Worm (Caenorhabditis elegans): ENCODE measurements around the gene cpl-1.
A peak's percentile ranks its signal among the peaks of the same experiment; 100 is the strongest.

Gene cpl-1

ce11 chrV:16620874-16621273, 25.7 kb upstream of the cpl-1 start, which contains the start of gene Y70C5A.3:
TSS of gene Y70C5A.3 (minus strand) at chrV:16620923.
- TF ChIP-seq hmg-20 (GFP tag; IDR thresholded peaks at IDR 0.05) (no peak), ztf-3 (GFP tag; optimal IDR thresholded peaks at IDR 0.05) (no peak), nhr-80 (tag; optimal IDR thresholded peaks at IDR 0.05) (peak; percentile 22), lin-35 (GFP tag; optimal IDR thresholded peaks at IDR 0.05) (no peak), ccch-3 (GFP tag; optimal IDR thresholded peaks at IDR 0.05) (no peak), aptf-3 (GFP tag; IDR thresholded peaks at IDR 0.05) (no peak), fkh-3 (tag; optimal IDR thresholded peaks at IDR 0.05) (no peak)

- TF ChIP-seq nfya-1 (tag; optimal IDR thresholded peaks at IDR 0.05; ENCODE audit: borderline replicate concordance, insufficient read depth) (no peak), F33H1.4 (GFP tag; IDR thresholded peaks at IDR 0.05) (no peak), ztf-28 (GFP tag; IDR thresholded peaks at IDR 0.05) (no peak), Y79H2A.3 (GFP tag; conservative IDR thresholded peaks at IDR 0.05) (no peak), lir-1 (GFP tag; conservative IDR thresholded peaks at IDR 0.05) (no peak), tbx-9 (tag; optimal IDR thresholded peaks at IDR 0.05; ENCODE audit: borderline replicate concordance) (no peak), aptf-3 (GFP tag; IDR thresholded peaks at IDR 0.05) (no peak), unc-130 (GFP tag; optimal IDR thresholded peaks at IDR 0.05) (no peak), tlf-1 (GFP tag; optimal IDR thresholded peaks at IDR 0.05) (no peak), chd-7 (tag; optimal IDR thresholded peaks at IDR 0.05) (no peak), F10E7.11 (tag; optimal IDR thresholded peaks at IDR 0.05) (no peak), him-1 (tag; optimal IDR thresholded peaks at IDR 0.05) (no peak), Y56A3A.18 (GFP tag; IDR thresholded peaks at IDR 0.05) (no peak), nhr-120 (GFP tag; IDR thresholded peaks at IDR 0.05) (no peak)
Measured at ce11 chrV:16617462-16617861, 22.3 kb upstream of the cpl-1 start, which contains the start of gene Y70C5A.4. TSS of gene Y70C5A.4 (plus strand) at chrV:16617762.

ce11 chrV:16610791-16611385, 15.7 kb upstream of the cpl-1 start, which contains the start of gene srw-54:
TSS of gene srw-54 (plus strand) at chrV:16611335.
- TF ChIP-seq nhr-80 (tag; optimal IDR thresholded peaks at IDR 0.05), result peak; percentile 8
- TF ChIP-seq snpc-4 (GFP tag; optimal IDR thresholded peaks at IDR 0.05), result no peak
- TF ChIP-seq snpc-4 (tag; optimal IDR thresholded peaks at IDR 0.05), result no peak

ce11 chrV:16610094-16610493, 14.9 kb upstream of the cpl-1 start:
- TF ChIP-seq nhr-80 (tag; optimal IDR thresholded peaks at IDR 0.05), result peak; percentile 42
- no peak for TF ChIP-seq madf-8 (GFP tag; conservative IDR thresholded peaks at IDR 0.05)

- no peak for TF ChIP-seq F33H1.4 (GFP tag; IDR thresholded peaks at IDR 0.05)
- TF ChIP-seq madf-8 (GFP tag; conservative IDR thresholded peaks at IDR 0.05), result no peak
- no peak for TF ChIP-seq Y53G8AR.9 (GFP tag; conservative IDR thresholded peaks at IDR 0.05)
- no peak for TF ChIP-seq efl-1 (GFP tag; optimal IDR thresholded peaks at IDR 0.05)
- no peak for TF ChIP-seq F55B11.4 (tag; optimal IDR thresholded peaks at IDR 0.05; ENCODE audit: borderline replicate concordance, insufficient read depth)
- TF ChIP-seq F52B5.7 (tag; optimal IDR thresholded peaks at IDR 0.05), result no peak
Measured at ce11 chrV:16608478-16608877, 13.3 kb upstream of the cpl-1 start.

ce11 chrV:16606313-16606712, 11.2 kb upstream of the cpl-1 start, which contains the start of gene Y32B12C.1:
TSS of gene Y32B12C.1 (plus strand) at chrV:16606613.
- no peak for TF ChIP-seq egl-18 (GFP tag; IDR thresholded peaks at IDR 0.05)
- no peak for TF ChIP-seq cebp-2 (GFP tag; IDR thresholded peaks at IDR 0.05)
- TF ChIP-seq ZK185.1 (tag; optimal IDR thresholded peaks at IDR 0.05; ENCODE audit: poor library complexity, severe bottlenecking), result no peak
- no peak for TF ChIP-seq ztf-18 (tag; optimal IDR thresholded peaks at IDR 0.05)
- no peak for TF ChIP-seq attf-3 (GFP tag; conservative IDR thresholded peaks at IDR 0.05)
- TF ChIP-seq F22D6.2 (tag; optimal IDR thresholded peaks at IDR 0.05), result no peak
- no peak for TF ChIP-seq C06A6.2 (GFP tag; conservative IDR thresholded peaks at IDR 0.05)
- TF ChIP-seq lin-54 (GFP tag; optimal IDR thresholded peaks at IDR 0.05), result no peak
- no peak for TF ChIP-seq lsy-27 (tag; optimal IDR thresholded peaks at IDR 0.05; ENCODE audit: borderline replicate concordance, insufficient read depth)
- TF ChIP-seq madf-6 (GFP tag; IDR thresholded peaks at IDR 0.05), result no peak
- no peak for TF ChIP-seq lsl-1 (GFP tag; optimal IDR thresholded peaks at IDR 0.05)

Measured in whole organism, young adult.